Worm (Caenorhabditis elegans) whole organism, young adult: ENCODE measurements around the gene F35G2.1.

ENCODE experiments used
- die-1 ChIP-seq: sonication (generic microtip); optimal IDR thresholded peaks from 2 replicates; lab custom pipeline; 2016; ENCODE audit warnings: missing genotype, mild to moderate bottlenecking, missing genetic modification characterization, missing compliant biosample characterization
- lsy-27 ChIP-seq: sonication (generic microtip); optimal IDR thresholded peaks from 2 replicates; lab custom pipeline; 2017; ENCODE audit warnings: missing genetic modification characterization, mild to moderate bottlenecking, missing compliant biosample characterization, antibody characterized with exemption, missing genotype, borderline replicate concordance; ENCODE audit not compliant: insufficient read depth

DNA sequence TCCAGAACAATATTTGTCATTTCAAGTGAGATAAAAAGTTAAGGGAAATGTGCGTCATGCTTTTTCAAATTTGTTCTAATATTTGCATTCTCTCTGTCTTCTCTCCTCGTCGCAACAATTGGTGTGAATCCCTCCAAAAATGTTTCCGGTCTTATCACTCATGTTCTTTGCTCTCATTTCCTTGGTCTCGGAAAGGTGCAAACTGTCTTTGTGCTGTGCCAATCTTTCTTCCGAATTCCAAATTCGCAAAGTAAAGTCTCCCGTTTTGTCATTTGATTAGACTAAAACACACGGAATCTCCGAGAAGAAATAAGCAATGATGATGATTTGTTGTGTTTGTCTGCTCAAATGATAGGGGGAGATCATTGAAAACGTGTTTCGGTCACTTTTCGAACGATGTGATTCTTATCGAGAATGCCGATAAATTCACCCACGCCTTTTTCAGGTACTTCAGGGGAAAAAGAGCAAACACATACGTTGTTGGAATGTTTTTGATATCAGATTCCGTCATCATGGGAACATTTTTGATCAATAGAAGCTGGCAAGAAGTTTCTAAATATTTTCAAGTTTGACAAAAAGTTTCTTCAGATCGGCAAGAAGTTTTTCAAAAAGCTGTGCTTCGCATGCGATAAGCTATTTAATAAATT, 37.5 kb upstream of the F35G2.1 start:
- TF ChIP-seq lsy-27 (no peak), die-1 (no peak)
